Fruit fly (Drosophila melanogaster): ENCODE results near the gene Lcp65Ag3.

DNA sequence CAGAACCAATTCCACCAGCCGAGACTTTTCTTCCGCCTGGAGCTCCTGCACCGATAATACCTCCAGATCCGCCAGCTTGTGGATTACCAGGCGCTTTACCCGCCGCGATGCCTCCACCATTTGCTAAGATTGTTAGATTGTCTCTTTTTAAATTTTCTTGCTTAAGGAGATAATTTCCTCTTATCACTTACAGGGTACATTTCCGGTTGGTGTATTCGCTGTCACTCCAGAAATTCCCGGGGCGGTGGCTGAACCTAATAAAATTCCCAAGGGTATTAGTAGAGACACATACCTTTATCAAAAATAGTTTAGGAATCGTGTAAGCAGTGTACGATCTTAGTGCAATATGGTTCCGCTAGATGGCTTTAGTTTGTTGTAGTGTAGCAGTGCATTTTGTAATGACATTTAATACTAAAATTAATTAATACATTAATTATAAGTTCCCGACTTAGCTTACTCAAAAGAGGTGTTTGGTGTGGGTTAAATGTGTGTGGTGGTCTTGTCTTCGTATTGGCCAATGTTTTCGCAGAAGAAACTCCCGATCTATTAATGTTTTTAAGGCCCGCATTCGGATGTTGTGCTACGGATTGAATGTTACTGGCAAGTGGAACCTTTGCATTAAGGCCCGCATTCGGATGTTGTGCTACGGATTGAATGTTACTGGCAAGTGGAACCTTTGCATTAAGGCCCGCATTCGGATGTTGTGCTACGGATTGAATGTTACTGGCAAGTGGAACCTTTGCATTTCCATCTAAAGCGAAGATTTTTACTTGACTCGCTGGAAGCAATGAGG is 6.0 kb downstream of the Lcp65Ag3 start:
- TF ChIP-seq Abd-B (GFP tag; optimal IDR thresholded peaks at IDR 0.05) (no peak), psq (GFP tag; optimal IDR thresholded peaks at IDR 0.05) (no peak)
